Fruit fly (Drosophila melanogaster) whole organism, embryonic: ENCODE measurements around the gene CG12035.

Experiments used
- Atf6 ChIP-seq: fragments of 200-800 bp; sonication (Bioruptor generic); IDR thresholded peaks from 2 replicates; pipeline ENCODE4 v1.3.6; 2022; ENCODE audit warnings: missing biosample characterization, missing genetic modification characterization
- CG10267 ChIP-seq: fragments of 200-800 bp; sonication (Bioruptor generic); optimal IDR thresholded peaks from 2 replicates; lab custom pipeline; 2018; ENCODE audit warnings: missing biosample characterization, mild to moderate bottlenecking, missing genetic modification characterization, moderate library complexity
- CG10274 ChIP-seq: fragments of 200-800 bp; sonication (Bioruptor generic); optimal IDR thresholded peaks from 3 replicates; lab custom pipeline; 2017; ENCODE audit warnings: missing biosample characterization, mild to moderate bottlenecking, missing genetic modification characterization
- CG12104 ChIP-seq: fragments of 200-800 bp; sonication (Bioruptor generic); optimal IDR thresholded peaks from 3 replicates; lab custom pipeline; 2016; ENCODE audit warnings: missing biosample characterization, missing genetic modification characterization
- CG16813 ChIP-seq: fragments of 200-800 bp; sonication (Bioruptor generic); IDR thresholded peaks from 3 replicates; pipeline ENCODE4 v1.3.6; 2022; ENCODE audit warnings: missing biosample characterization, missing genetic modification characterization; ENCODE audit not compliant: partially characterized antibody
- CG2889 ChIP-seq: fragments of 200-800 bp; sonication (Bioruptor generic); IDR thresholded peaks from 3 replicates; pipeline ENCODE4 v1.3.6; 2022; ENCODE audit warnings: missing biosample characterization, missing genetic modification characterization
- CG30431 ChIP-seq: fragments of 200-800 bp; sonication (Bioruptor generic); optimal IDR thresholded peaks from 2 replicates; lab custom pipeline; 2017; ENCODE audit warnings: missing biosample characterization, missing genetic modification characterization
- CG32532 ChIP-seq: fragments of 200-800 bp; sonication (Bioruptor generic); IDR thresholded peaks from 2 replicates; pipeline ENCODE4 v1.3.6; 2022; ENCODE audit warnings: missing biosample characterization, missing genetic modification characterization
- CG32767 ChIP-seq: fragments of 200-800 bp; sonication (Bioruptor generic); IDR thresholded peaks from 2 replicates; pipeline ENCODE4 v1.3.6; 2022; ENCODE audit warnings: missing biosample characterization, missing genetic modification characterization
- CG3281 ChIP-seq: fragments of 200-800 bp; sonication (Bioruptor generic); optimal IDR thresholded peaks from 3 replicates; lab custom pipeline; 2017; ENCODE audit warnings: missing biosample characterization, mild to moderate bottlenecking, missing genetic modification characterization
- CG33213 ChIP-seq: fragments of 200-800 bp; sonication (Bioruptor generic); optimal IDR thresholded peaks from 3 replicates; lab custom pipeline; 2016; ENCODE audit warnings: missing biosample characterization, missing genetic modification characterization
- CG3838 ChIP-seq: fragments of 200-800 bp; sonication (Bioruptor generic); optimal IDR thresholded peaks from 3 replicates; lab custom pipeline; 2016; ENCODE audit warnings: missing biosample characterization, missing genetic modification characterization
- CG3995 ChIP-seq: fragments of 200-800 bp; sonication (Bioruptor generic); optimal IDR thresholded peaks from 3 replicates; lab custom pipeline; 2016; ENCODE audit warnings: missing biosample characterization, missing genetic modification characterization
- CG4404 ChIP-seq: fragments of 200-800 bp; sonication (Bioruptor generic); IDR thresholded peaks from 2 replicates; pipeline ENCODE4 v1.3.6; 2022; ENCODE audit warnings: missing biosample characterization, missing genetic modification characterization
- CG5953 ChIP-seq: fragments of 200-800 bp; sonication (Bioruptor generic); IDR thresholded peaks from 2 replicates; pipeline ENCODE4 v1.3.6; 2022; ENCODE audit warnings: missing biosample characterization, missing genetic modification characterization
- CG6272 ChIP-seq: fragments of 200-800 bp; sonication (Bioruptor generic); IDR thresholded peaks from 2 replicates; pipeline ENCODE4 v1.3.6; 2022; ENCODE audit warnings: missing biosample characterization, missing genetic modification characterization
- CG8359 ChIP-seq: fragments of 200-800 bp; sonication (Bioruptor generic); optimal IDR thresholded peaks from 2 replicates; lab custom pipeline; 2017; ENCODE audit warnings: missing biosample characterization, mild to moderate bottlenecking, missing genetic modification characterization, borderline replicate concordance
- CG8924 ChIP-seq: fragments of 200-800 bp; optimal IDR thresholded peaks from 3 replicates; lab custom pipeline; 2019; ENCODE audit warnings: missing biosample characterization, mild to moderate bottlenecking, missing genetic modification characterization, moderate library complexity
- CHES-1-like ChIP-seq: fragments of 200-800 bp; sonication (Bioruptor generic); optimal IDR thresholded peaks from 2 replicates; lab custom pipeline; 2016; ENCODE audit warnings: missing biosample characterization, missing genetic modification characterization
- D ChIP-seq, 2 experiments: fragments of 200-800 bp in 1 of 2; fragments of >200 bp in 1 of 2; sonication (Bioruptor generic) in 1 of 2; optimal IDR thresholded peaks; 2 replicates in 1 of 2; 3 replicates in 1 of 2; lab custom pipeline; 2017; ENCODE audit warnings: mild to moderate bottlenecking in 1 of 2, missing biosample characterization in 1 of 2, missing genetic modification characterization in 1 of 2, missing genetic modification reagents in 1 of 2
- Dll ChIP-seq: fragments of 200-800 bp; sonication (Bioruptor generic); IDR thresholded peaks from 4 replicates; pipeline ENCODE4 v1.3.6; 2022; ENCODE audit warnings: missing biosample characterization, missing genetic modification characterization; ENCODE audit not compliant: partially characterized antibody
- Ets97D ChIP-seq: fragments of 200-800 bp; sonication (Bioruptor generic); optimal IDR thresholded peaks from 3 replicates; lab custom pipeline; 2016; ENCODE audit warnings: missing biosample characterization, missing genetic modification characterization
- Fer1 ChIP-seq: fragments of 200-800 bp; sonication (Bioruptor generic); optimal IDR thresholded peaks from 2 replicates; lab custom pipeline; 2017; ENCODE audit warnings: missing biosample characterization, mild to moderate bottlenecking, missing genetic modification characterization
- Fer3 ChIP-seq: fragments of 200-800 bp; sonication (Bioruptor generic); optimal IDR thresholded peaks from 2 replicates; lab custom pipeline; 2018; ENCODE audit warnings: missing biosample characterization, mild to moderate bottlenecking, missing genetic modification characterization, moderate library complexity
- GATAe ChIP-seq: fragments of 200-800 bp; sonication (Bioruptor generic); conservative IDR thresholded peaks from 2 replicates; pipeline ENCODE4 v1.3.6; 2022; ENCODE audit warnings: missing biosample characterization, missing genetic modification characterization
- NK7.1 ChIP-seq: fragments of 200-800 bp; sonication (Bioruptor generic); optimal IDR thresholded peaks from 3 replicates; lab custom pipeline; 2016; ENCODE audit warnings: missing biosample characterization, missing genetic modification characterization
- Poxn ChIP-seq: fragments of 200-800 bp; sonication (Bioruptor generic); IDR thresholded peaks from 2 replicates; pipeline ENCODE4 v1.3.6; 2022; ENCODE audit warnings: missing biosample characterization, missing genetic modification characterization
- Ptx1 ChIP-seq: fragments of 200-800 bp; sonication (Bioruptor generic); IDR thresholded peaks from 2 replicates; pipeline ENCODE4 v1.3.6; 2022; ENCODE audit warnings: missing biosample characterization, missing genetic modification characterization
- Usf ChIP-seq: fragments of 200-800 bp; sonication (Bioruptor generic); optimal IDR thresholded peaks from 2 replicates; lab custom pipeline; 2017; ENCODE audit warnings: missing genotype, missing biosample characterization, missing genetic modification characterization
- aop ChIP-seq: fragments of 200-800 bp; sonication (Bioruptor generic); IDR thresholded peaks from 2 replicates; pipeline ENCODE4 v1.3.6; 2022; ENCODE audit warnings: missing biosample characterization, missing genetic modification characterization
- cato ChIP-seq: fragments of 200-800 bp; sonication (Bioruptor generic); optimal IDR thresholded peaks from 2 replicates; lab custom pipeline; 2016; ENCODE audit warnings: missing biosample characterization, missing genetic modification characterization, borderline replicate concordance
- croc ChIP-seq: fragments of 200-800 bp; sonication (Bioruptor generic); conservative IDR thresholded peaks from 3 replicates; pipeline ENCODE4 v1.3.6; 2022; ENCODE audit warnings: missing biosample characterization, missing genetic modification characterization
- ewg ChIP-seq: fragments of 200-800 bp; sonication (Bioruptor generic); optimal IDR thresholded peaks from 3 replicates; lab custom pipeline; 2017; ENCODE audit warnings: mild to moderate bottlenecking, missing biosample characterization, missing genetic modification reagents, missing genetic modification characterization
- ftz-f1 ChIP-seq: fragments of 200-800 bp; sonication (Bioruptor generic); optimal IDR thresholded peaks from 2 replicates; lab custom pipeline; 2016; ENCODE audit warnings: missing biosample characterization, missing genetic modification characterization
- gsb ChIP-seq: fragments of 200-800 bp; sonication (Bioruptor generic); IDR thresholded peaks from 2 replicates; pipeline ENCODE4 v1.3.6; 2022; ENCODE audit warnings: missing biosample characterization, missing genetic modification characterization
- h ChIP-seq: fragments of >200 bp; optimal IDR thresholded peaks from 2 replicates; lab custom pipeline; 2017
- ham ChIP-seq: fragments of 200-800 bp; sonication (Bioruptor generic); IDR thresholded peaks from 2 replicates; pipeline ENCODE4 v1.3.6; 2022; ENCODE audit warnings: missing biosample characterization, missing genetic modification characterization
- inv ChIP-seq: fragments of 200-800 bp; sonication (Bioruptor generic); IDR thresholded peaks from 2 replicates; pipeline ENCODE4 v1.3.6; 2022; ENCODE audit warnings: missing biosample characterization, missing genetic modification characterization; ENCODE audit not compliant: partially characterized antibody
- mirr ChIP-seq: fragments of 200-800 bp; sonication (Bioruptor generic); optimal IDR thresholded peaks from 3 replicates; lab custom pipeline; 2018; ENCODE audit warnings: missing biosample characterization, mild to moderate bottlenecking, missing genetic modification characterization
- pan ChIP-seq, 4 experiments: fragments of >200 bp in 3 of 4; fragments of 200-800 bp in 1 of 4; sonication (Bioruptor generic) in 1 of 4; optimal IDR thresholded peaks in 3 of 4; IDR thresholded peaks in 1 of 4; 2 replicates each; pipeline versions ENCODE4 v1.3.6 to Lab custom; 2017 to 2022; ENCODE audit warnings: missing biosample characterization in 2 of 4, missing genetic modification characterization in 2 of 4, mixed read lengths in 1 of 4
- slp2 ChIP-seq: fragments of 200-800 bp; sonication (Bioruptor generic); optimal IDR thresholded peaks from 2 replicates; lab custom pipeline; 2016; ENCODE audit warnings: missing biosample characterization, missing genetic modification characterization
- ssp ChIP-seq: fragments of 200-800 bp; sonication (Bioruptor generic); IDR thresholded peaks from 2 replicates; pipeline ENCODE4 v1.3.6; 2022; ENCODE audit warnings: missing biosample characterization, missing genetic modification characterization
- tin ChIP-seq: fragments of 200-800 bp; sonication (Bioruptor generic); optimal IDR thresholded peaks from 3 replicates; lab custom pipeline; 2016; ENCODE audit warnings: missing biosample characterization, missing genetic modification characterization
- tx ChIP-seq: fragments of 200-800 bp; sonication (Bioruptor generic); optimal IDR thresholded peaks from 2 replicates; lab custom pipeline; 2016; ENCODE audit warnings: missing biosample characterization, missing genetic modification characterization
- wdn ChIP-seq: fragments of 200-800 bp; sonication (Bioruptor generic); IDR thresholded peaks from 2 replicates; pipeline ENCODE4 v1.3.6; 2022; ENCODE audit warnings: missing biosample characterization, missing genetic modification characterization
- zen2 ChIP-seq: fragments of 200-800 bp; sonication (Bioruptor generic); IDR thresholded peaks from 3 replicates; pipeline ENCODE4 v1.3.6; 2022; ENCODE audit warnings: missing biosample characterization, missing genetic modification characterization; ENCODE audit not compliant: partially characterized antibody

Gene CG12035

DNA sequence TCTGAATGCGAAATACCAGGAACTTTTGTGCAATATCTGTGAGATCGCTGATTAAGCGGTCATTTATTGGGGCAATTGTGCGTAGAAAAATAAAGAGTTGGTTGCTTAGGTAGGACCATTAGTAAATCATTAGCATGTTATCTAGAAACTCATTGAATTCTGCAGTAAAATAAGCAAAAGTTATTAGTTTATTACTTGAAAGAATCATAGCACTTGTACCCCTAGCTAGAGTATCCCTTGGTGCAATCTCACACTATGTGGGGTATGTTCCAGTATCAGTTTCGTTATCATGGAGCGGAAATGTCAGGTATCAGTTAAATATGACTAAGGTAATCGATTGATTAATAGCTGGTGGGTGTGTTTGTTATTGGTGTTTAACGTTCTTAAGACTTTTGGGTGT is 21.2 kb downstream of the CG12035 start (continued):
- TF ChIP-seq GATAe (GFP tag; lab: Robert Waterston, UW), result peak; percentile 46; the same call in 1 of the 2 replicates

DNA sequence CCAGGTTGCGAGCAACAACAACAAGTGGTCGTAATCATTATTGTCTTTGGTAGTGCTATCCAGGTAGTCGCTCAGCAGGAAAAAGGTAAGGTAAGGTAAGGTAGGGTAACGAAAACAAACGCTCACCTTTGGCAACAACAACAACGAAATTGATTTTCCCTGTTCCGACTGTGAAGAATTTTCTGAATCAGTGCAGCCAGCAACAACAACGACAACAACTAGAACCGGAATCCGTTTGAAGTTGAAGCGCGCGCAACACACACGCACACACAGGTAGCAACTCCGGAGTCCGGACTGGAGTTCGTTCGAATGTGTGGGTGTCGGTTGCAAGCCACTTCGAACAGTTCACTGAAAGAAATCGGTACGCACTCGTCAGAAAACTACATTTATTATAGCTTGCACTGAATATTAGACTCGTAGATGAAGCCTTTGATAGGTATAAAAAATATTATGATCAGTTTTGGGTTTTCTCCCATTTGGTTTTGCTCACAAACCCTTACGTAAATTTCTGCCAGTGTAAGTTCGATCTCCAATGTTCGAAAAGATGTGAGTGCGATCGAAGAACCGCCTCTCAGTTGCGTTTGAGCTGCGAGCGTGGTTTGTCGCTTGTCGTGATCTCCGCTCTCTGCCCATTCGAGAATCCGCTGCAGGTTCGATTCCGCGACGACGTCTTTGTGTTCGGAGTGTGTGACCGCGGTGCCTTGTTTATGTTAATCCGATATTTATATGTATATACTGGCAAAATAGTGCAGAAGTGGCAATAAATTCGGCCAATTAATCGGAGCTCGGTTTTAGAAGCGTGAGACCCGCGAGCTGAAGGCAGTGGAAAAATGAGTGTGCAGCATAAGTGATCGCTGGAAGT is 22.4 kb downstream of the CG12035 start, which contains the start of gene CG13921:
Gene CG13921, plus strand, starts transcription at position 570 of the 862 bp plus-strand sequence.
- TF ChIP-seq CG33213, result peak; percentile 99
- TF ChIP-seq inv (GFP tag; lab: Robert Waterston, UW), result no peak
- TF ChIP-seq tx, result peak; percentile 98
- TF ChIP-seq CG12104 (GFP tag; lab: Kevin White, UChicago), result peak; percentile 99
- TF ChIP-seq CG2889 (GFP tag; lab: Robert Waterston, UW), result peak; percentile 98
- TF ChIP-seq Atf6 (GFP tag; lab: Robert Waterston, UW), result peak; percentile 98
- peak; percentile 96 for TF ChIP-seq ewg (GFP tag; lab: Kevin White, UChicago)
- peak; percentile 98 for TF ChIP-seq CHES-1-like
- peak; percentile 97 for TF ChIP-seq CG3281 (GFP tag; lab: Kevin White, UChicago)
- TF ChIP-seq ftz-f1, result no peak
- TF ChIP-seq Poxn, result peak; percentile 94
- peak; percentile 18 for TF ChIP-seq D (optimal IDR thresholded peaks at IDR 0.05; lab: Kevin White, UChicago)
- peak; percentile 100 for TF ChIP-seq D (GFP tag; optimal IDR thresholded peaks at IDR 0.05; lab: Kevin White, UChicago)
- peak; percentile 99 for TF ChIP-seq Usf (GFP tag; lab: Kevin White, UChicago)
- peak; percentile 98 for TF ChIP-seq croc (GFP tag; lab: Robert Waterston, UW)
- TF ChIP-seq wdn (GFP tag; lab: Robert Waterston, UW), result peak; percentile 98
- TF ChIP-seq ssp (GFP tag; lab: Robert Waterston, UW), result peak; percentile 92
- TF ChIP-seq CG10274 (GFP tag; lab: Kevin White, UChicago), result peak; percentile 95
- TF ChIP-seq h (lab: Kevin White, UChicago), result no peak
- peak; percentile 99 for TF ChIP-seq CG5953 (GFP tag; lab: Robert Waterston, UW)
- peak; percentile 97 for TF ChIP-seq aop (GFP tag; lab: Robert Waterston, UW)
- peak; percentile 89 for TF ChIP-seq mirr (GFP tag; lab: Kevin White, UChicago)
- TF ChIP-seq pan (optimal IDR thresholded peaks at IDR 0.05; lab: Kevin White, UChicago), result no peak
- peak in 1 of 2 experiments; percentile 99 for TF ChIP-seq pan (GFP tag; optimal IDR thresholded peaks at IDR 0.05 in 1 of 2, IDR thresholded peaks at IDR 0.05 in 1 of 2)
- peak; percentile 98 for TF ChIP-seq Fer3
- TF ChIP-seq CG10267, result peak; percentile 99
- TF ChIP-seq Dll (GFP tag; lab: Robert Waterston, UW), result no peak
- TF ChIP-seq slp2 (GFP tag; lab: Kevin White, UChicago), result peak; percentile 99
- no peak for TF ChIP-seq CG16813 (GFP tag; lab: Robert Waterston, UW)
- peak; percentile 99 for TF ChIP-seq CG30431 (GFP tag; lab: Kevin White, UChicago)
- TF ChIP-seq CG8924 (tag; lab: Kevin White, UChicago), result peak; percentile 99
- TF ChIP-seq CG8359 (GFP tag; lab: Kevin White, UChicago), result peak; percentile 96
- TF ChIP-seq CG6272, result peak; percentile 99
- peak; percentile 95 for TF ChIP-seq Ptx1
- TF ChIP-seq CG4404, result peak; percentile 99
- peak; percentile 99 for TF ChIP-seq cato (GFP tag; lab: Kevin White, UChicago)
- TF ChIP-seq gsb (GFP tag; lab: Robert Waterston, UW), result peak; percentile 94
- peak; percentile 99 for TF ChIP-seq NK7.1 (GFP tag; lab: Kevin White, UChicago)
- peak; percentile 99 for TF ChIP-seq CG32532 (GFP tag; lab: Robert Waterston, UW)
- peak; percentile 96 for TF ChIP-seq CG3838 (GFP tag; lab: Kevin White, UChicago)
- peak; percentile 96 for TF ChIP-seq ham
- TF ChIP-seq tin (GFP tag; lab: Kevin White, UChicago), result peak; percentile 100
- TF ChIP-seq Fer1 (GFP tag; lab: Kevin White, UChicago), result peak; percentile 97
- peak; percentile 98 for TF ChIP-seq CG32767
- peak; percentile 95 for TF ChIP-seq Ets97D
- peak; percentile 86 for TF ChIP-seq CG3995 (GFP tag; lab: Kevin White, UChicago)
- TF ChIP-seq zen2 (GFP tag; lab: Robert Waterston, UW), result no peak
